Fruit fly (Drosophila melanogaster) whole organism, embryonic: ENCODE data around the gene CG46467.

Experiments used
- CG11398 ChIP-seq: fragments of 200-800 bp; sonication (Bioruptor generic); optimal IDR thresholded peaks from 2 replicates; lab custom pipeline; 2016; ENCODE audit warnings: missing biosample characterization, missing genetic modification characterization
- CG11695 ChIP-seq: fragments of 200-800 bp; sonication (Bioruptor generic); IDR thresholded peaks from 3 replicates; pipeline ENCODE4 v1.3.6; 2022; ENCODE audit warnings: missing biosample characterization, missing genetic modification characterization
- CG12391 ChIP-seq: fragments of 200-800 bp; sonication (Bioruptor generic); optimal IDR thresholded peaks from 3 replicates; lab custom pipeline; 2018; ENCODE audit warnings: missing biosample characterization, mild to moderate bottlenecking, missing genetic modification characterization, moderate library complexity
- CG15269 ChIP-seq: fragments of 200-800 bp; sonication (Bioruptor generic); optimal IDR thresholded peaks from 2 replicates; lab custom pipeline; 2018; ENCODE audit warnings: missing biosample characterization, mild to moderate bottlenecking, missing genetic modification characterization, moderate library complexity
- CG15479 ChIP-seq: fragments of 200-800 bp; sonication (Bioruptor generic); optimal IDR thresholded peaks from 3 replicates; lab custom pipeline; 2019; ENCODE audit warnings: missing biosample characterization, mild to moderate bottlenecking, missing genetic modification characterization, moderate library complexity
- CG15601 ChIP-seq: fragments of 200-800 bp; sonication (Bioruptor generic); optimal IDR thresholded peaks from 3 replicates; lab custom pipeline; 2019; ENCODE audit warnings: missing biosample characterization, mild to moderate bottlenecking, missing genetic modification characterization, moderate library complexity
- CG1602 ChIP-seq: fragments of 200-800 bp; sonication (Bioruptor generic); optimal IDR thresholded peaks from 3 replicates; lab custom pipeline; 2016; ENCODE audit warnings: missing biosample characterization, missing genetic modification characterization
- CG1603 ChIP-seq: fragments of 200-800 bp; sonication (Bioruptor generic); optimal IDR thresholded peaks from 2 replicates; lab custom pipeline; 2019; ENCODE audit warnings: missing biosample characterization, mild to moderate bottlenecking, missing genetic modification characterization, moderate library complexity
- CG18262 ChIP-seq: fragments of 200-800 bp; optimal IDR thresholded peaks from 3 replicates; lab custom pipeline; 2019; ENCODE audit warnings: missing biosample characterization, mild to moderate bottlenecking, missing genetic modification characterization, moderate library complexity
- CG2712 ChIP-seq: fragments of 200-800 bp; optimal IDR thresholded peaks from 3 replicates; lab custom pipeline; 2019; ENCODE audit warnings: missing biosample characterization, mild to moderate bottlenecking, missing genetic modification characterization, moderate library complexity
- CG3065 ChIP-seq: fragments of 200-800 bp; sonication (Bioruptor generic); optimal IDR thresholded peaks from 2 replicates; lab custom pipeline; 2016; ENCODE audit warnings: missing biosample characterization, missing genetic modification characterization
- CG4328 ChIP-seq: fragments of 200-800 bp; sonication (Bioruptor generic); optimal IDR thresholded peaks from 3 replicates; lab custom pipeline; 2017; ENCODE audit warnings: missing biosample characterization, missing genetic modification reagents, missing genetic modification characterization
- CG5953 ChIP-seq: fragments of 200-800 bp; sonication (Bioruptor generic); IDR thresholded peaks from 2 replicates; pipeline ENCODE4 v1.3.6; 2022; ENCODE audit warnings: missing biosample characterization, missing genetic modification characterization
- CG6854 ChIP-seq: fragments of 200-800 bp; sonication (Bioruptor generic); optimal IDR thresholded peaks from 3 replicates; lab custom pipeline; 2017; ENCODE audit warnings: missing biosample characterization, mild to moderate bottlenecking, missing genetic modification characterization
- CG8290 ChIP-seq, 3 experiments: fragments of 200-800 bp; sonication (Bioruptor generic); optimal IDR thresholded peaks; 2 replicates each; lab custom pipeline; 2016 to 2019; ENCODE audit warnings: missing biosample characterization in 3 of 3, missing genetic modification characterization in 3 of 3, mild to moderate bottlenecking in 2 of 3, moderate library complexity in 1 of 3
- CG8765 ChIP-seq: fragments of 200-800 bp; sonication (Bioruptor generic); IDR thresholded peaks from 2 replicates; pipeline ENCODE4 v1.3.6; 2022; ENCODE audit warnings: missing biosample characterization, missing genetic modification characterization
- CG8924 ChIP-seq: fragments of 200-800 bp; optimal IDR thresholded peaks from 3 replicates; lab custom pipeline; 2019; ENCODE audit warnings: missing biosample characterization, mild to moderate bottlenecking, missing genetic modification characterization, moderate library complexity
- CG9215 ChIP-seq: fragments of 200-800 bp; sonication (Bioruptor generic); IDR thresholded peaks from 2 replicates; pipeline ENCODE4 v1.3.6; 2022; ENCODE audit warnings: missing biosample characterization, missing genetic modification characterization
- CG9876 ChIP-seq: fragments of 200-800 bp; sonication (Bioruptor generic); optimal IDR thresholded peaks from 2 replicates; lab custom pipeline; 2016; ENCODE audit warnings: missing biosample characterization, missing genetic modification characterization
- Chrac-16 ChIP-seq: fragments of 200-800 bp; sonication (Bioruptor generic); optimal IDR thresholded peaks from 3 replicates; lab custom pipeline; 2016; ENCODE audit warnings: missing biosample characterization, missing genetic modification characterization
- Deaf1 ChIP-seq: fragments of 200-800 bp; optimal IDR thresholded peaks from 3 replicates; lab custom pipeline; 2019; ENCODE audit warnings: missing biosample characterization, mild to moderate bottlenecking, missing genetic modification characterization, moderate library complexity
- Doc2 ChIP-seq: fragments of 200-800 bp; sonication (Bioruptor generic); IDR thresholded peaks from 2 replicates; pipeline ENCODE4 v1.3.6; 2022; ENCODE audit warnings: missing biosample characterization, missing genetic modification characterization
- Fer2 ChIP-seq: fragments of 200-800 bp; sonication (Bioruptor generic); optimal IDR thresholded peaks from 2 replicates; lab custom pipeline; 2018; ENCODE audit warnings: missing biosample characterization, mild to moderate bottlenecking, missing genetic modification characterization, moderate library complexity
- HmgD ChIP-seq: fragments of 200-800 bp; sonication (Bioruptor generic); optimal IDR thresholded peaks from 3 replicates; lab custom pipeline; 2016; ENCODE audit warnings: missing biosample characterization, missing genetic modification characterization
- Hmr ChIP-seq: fragments of 200-800 bp; sonication (Bioruptor generic); optimal IDR thresholded peaks from 3 replicates; lab custom pipeline; 2017; ENCODE audit warnings: mild to moderate bottlenecking, missing biosample characterization, missing genetic modification reagents, missing genetic modification characterization
- Lpt ChIP-seq: fragments of >200 bp; optimal IDR thresholded peaks from 2 replicates; lab custom pipeline; 2018; ENCODE audit warnings: missing biosample characterization, missing genetic modification characterization
- MBD-R2 ChIP-seq: fragments of 200-800 bp; sonication (Bioruptor generic); IDR thresholded peaks from 2 replicates; pipeline ENCODE4 v1.3.6; 2022; ENCODE audit warnings: missing biosample characterization, missing genetic modification characterization
- Mrtf ChIP-seq: fragments of 200-800 bp; sonication (Bioruptor generic); IDR thresholded peaks from 3 replicates; pipeline ENCODE4 v1.3.6; 2022; ENCODE audit warnings: missing biosample characterization, missing genetic modification characterization
- NK7.1 ChIP-seq: fragments of 200-800 bp; sonication (Bioruptor generic); optimal IDR thresholded peaks from 3 replicates; lab custom pipeline; 2016; ENCODE audit warnings: missing biosample characterization, missing genetic modification characterization
- Sin3A ChIP-seq: fragments of >200 bp; optimal IDR thresholded peaks from 2 replicates; lab custom pipeline; 2018
- Sox100B ChIP-seq: fragments of 200-800 bp; sonication (Bioruptor generic); optimal IDR thresholded peaks from 3 replicates; lab custom pipeline; 2018; ENCODE audit warnings: missing biosample characterization, mild to moderate bottlenecking, missing genetic modification characterization
- Sry-δ ChIP-seq: fragments of 200-800 bp; sonication (Bioruptor generic); optimal IDR thresholded peaks from 2 replicates; lab custom pipeline; 2016; ENCODE audit warnings: missing biosample characterization, missing genetic modification characterization
- cad ChIP-seq: fragments of >200 bp; optimal IDR thresholded peaks from 2 replicates; lab custom pipeline; 2017; ENCODE audit warnings: missing biosample characterization, missing genetic modification characterization
- caup ChIP-seq: fragments of 200-800 bp; sonication (Bioruptor generic); optimal IDR thresholded peaks from 3 replicates; lab custom pipeline; 2017; ENCODE audit warnings: missing biosample characterization, mild to moderate bottlenecking, missing genetic modification characterization, moderate library complexity; ENCODE audit not compliant: severe bottlenecking
- corto ChIP-seq: fragments of 200-800 bp; sonication (Bioruptor generic); optimal IDR thresholded peaks from 2 replicates; lab custom pipeline; 2016; ENCODE audit warnings: missing biosample characterization, mild to moderate bottlenecking, missing genetic modification characterization, moderate library complexity
- dysf ChIP-seq: fragments of 200-800 bp; sonication (Bioruptor generic); IDR thresholded peaks from 3 replicates; pipeline ENCODE4 v1.3.6; 2022; ENCODE audit warnings: missing biosample characterization, missing genetic modification characterization
- gcm2 ChIP-seq: fragments of 200-800 bp; sonication (Bioruptor generic); optimal IDR thresholded peaks from 2 replicates; lab custom pipeline; 2016; ENCODE audit warnings: missing biosample characterization, missing genetic modification characterization
- gfzf ChIP-seq: fragments of 200-800 bp; sonication (Bioruptor generic); optimal IDR thresholded peaks from 2 replicates; lab custom pipeline; 2016; ENCODE audit warnings: missing biosample characterization, mild to moderate bottlenecking, missing genetic modification characterization, moderate library complexity
- lmd ChIP-seq: fragments of 200-800 bp; sonication (Bioruptor generic); IDR thresholded peaks from 2 replicates; pipeline ENCODE4 v1.3.6; 2022; ENCODE audit warnings: missing biosample characterization, missing genetic modification characterization
- mld ChIP-seq: fragments of 200-800 bp; sonication (Bioruptor generic); IDR thresholded peaks from 3 replicates; pipeline ENCODE4 v1.3.6; 2022; ENCODE audit warnings: missing biosample characterization, missing genetic modification characterization; ENCODE audit not compliant: partially characterized antibody
- nau ChIP-seq: fragments of 200-800 bp; sonication (Bioruptor generic); optimal IDR thresholded peaks from 3 replicates; lab custom pipeline; 2017; ENCODE audit warnings: missing biosample characterization, mild to moderate bottlenecking, missing genetic modification characterization, missing genetic modification reagents
- nerfin-2 ChIP-seq: fragments of 200-800 bp; sonication (Bioruptor generic); IDR thresholded peaks from 2 replicates; pipeline ENCODE4 v1.3.6; 2022; ENCODE audit warnings: missing biosample characterization, missing genetic modification characterization; ENCODE audit not compliant: partially characterized antibody
- oc ChIP-seq: fragments of 200-800 bp; sonication (Bioruptor generic); optimal IDR thresholded peaks from 2 replicates; lab custom pipeline; 2018; ENCODE audit warnings: missing biosample characterization, mild to moderate bottlenecking, missing genetic modification characterization, moderate library complexity
- pros ChIP-seq: fragments of 200-800 bp; sonication (Bioruptor generic); optimal IDR thresholded peaks from 3 replicates; lab custom pipeline; 2019; ENCODE audit warnings: missing biosample characterization, mild to moderate bottlenecking, missing genetic modification characterization, moderate library complexity
- row ChIP-seq: fragments of 200-800 bp; sonication (Bioruptor generic); IDR thresholded peaks from 3 replicates; pipeline ENCODE4 v1.3.6; 2022; ENCODE audit warnings: missing biosample characterization, missing genetic modification characterization
- sqz ChIP-seq: fragments of 200-800 bp; sonication (Bioruptor generic); optimal IDR thresholded peaks from 3 replicates; lab custom pipeline; 2018; ENCODE audit warnings: missing biosample characterization, mild to moderate bottlenecking, missing genetic modification characterization
- stwl ChIP-seq: fragments of 200-800 bp; sonication (Bioruptor generic); optimal IDR thresholded peaks from 3 replicates; lab custom pipeline; 2018; ENCODE audit warnings: missing biosample characterization, mild to moderate bottlenecking, missing genetic modification characterization, moderate library complexity
- unpg ChIP-seq: fragments of 200-800 bp; sonication (Bioruptor generic); optimal IDR thresholded peaks from 3 replicates; lab custom pipeline; 2018; ENCODE audit warnings: missing biosample characterization, mild to moderate bottlenecking, missing genetic modification characterization, moderate library complexity
- wor ChIP-seq: fragments of 200-800 bp; sonication (Bioruptor generic); IDR thresholded peaks from 2 replicates; pipeline ENCODE4 v1.3.6; 2022; ENCODE audit warnings: missing biosample characterization, missing genetic modification characterization

The CG46467 gene

dm6 chr3R:9884461-9885185 lies 10.1 kb downstream of the CG46467 start (continued):
- TF ChIP-seq MBD-R2 (GFP tag; lab: Robert Waterston, UW) (peak; percentile 45; the same call in 1 of the 2 replicates), Doc2 (no peak), wor (GFP tag; lab: Robert Waterston, UW) (no peak), oc (tag; lab: Kevin White, UChicago) (peak; percentile 44), CG11398 (GFP tag; lab: Kevin White, UChicago) (no peak), Mrtf (peak; percentile 40; the same call in 1 of the 3 replicates), CG15479 (GFP tag; lab: Kevin White, UChicago) (no peak), row (GFP tag; lab: Robert Waterston, UW) (peak; percentile 78), Sry-δ (GFP tag; lab: Kevin White, UChicago) (no peak), HmgD (no peak), CG5953 (GFP tag; lab: Robert Waterston, UW) (peak; percentile 58), CG12391 (tag; lab: Kevin White, UChicago) (no peak), CG15601 (tag; lab: Kevin White, UChicago) (no peak), dysf (GFP tag; lab: Robert Waterston, UW) (peak; percentile 57; the same call in 2 of the 3 replicates), CG1603 (tag; lab: Kevin White, UChicago) (peak; percentile 55), Sox100B (GFP tag; lab: Kevin White, UChicago) (no peak), Lpt (no peak), pros (no peak), CG2712 (tag; lab: Kevin White, UChicago) (no peak), CG9215 (peak; percentile 55), CG9876 (GFP tag; lab: Kevin White, UChicago) (peak; percentile 16), CG1602 (GFP tag; lab: Kevin White, UChicago) (no peak), lmd (peak; percentile 56; the same call in 1 of the 2 replicates), Hmr (GFP tag; lab: Kevin White, UChicago) (peak; percentile 72), CG6854 (GFP tag; lab: Kevin White, UChicago) (no peak), CG15269 (tag; lab: Kevin White, UChicago) (peak; percentile 64), gfzf (GFP tag; lab: Kevin White, UChicago) (no peak), CG18262 (no peak), stwl (tag; lab: Kevin White, UChicago) (no peak), corto (GFP tag; lab: Kevin White, UChicago) (no peak), Chrac-16 (GFP tag; lab: Kevin White, UChicago) (no peak), Fer2 (tag; lab: Kevin White, UChicago) (peak; percentile 38), NK7.1 (GFP tag; lab: Kevin White, UChicago) (no peak), CG3065 (GFP tag; lab: Kevin White, UChicago) (no peak), CG8924 (no peak), nerfin-2 (no peak), Deaf1 (peak; percentile 0), CG4328 (peak; percentile 45), caup (peak; percentile 61), cad (no peak), CG8765 (GFP tag; lab: Robert Waterston, UW) (no peak), unpg (GFP tag; lab: Kevin White, UChicago) (no peak), CG11695 (GFP tag; lab: Robert Waterston, UW) (0 out of 3 replicates have a peak, but pooled peaks have one; percentile 19), nau (GFP tag; lab: Kevin White, UChicago) (no peak), sqz (no peak), gcm2 (GFP tag; lab: Kevin White, UChicago) (no peak), CG8290 (GFP tag; optimal IDR thresholded peaks at IDR 0.05; lab: Kevin White, UChicago) (no peak), CG8290 (tag; optimal IDR thresholded peaks at IDR 0.05; lab: Kevin White, UChicago) (peak in 1 of 2 experiments; percentile 95), mld (GFP tag; lab: Robert Waterston, UW) (no peak), Sin3A (lab: Kevin White, UChicago) (no peak)
